Fruit fly (Drosophila melanogaster) whole organism, wandering third instar larva: ENCODE data around the gene CG43134.

Experiments used
- CG32264 ChIP-seq: fragments of 200-800 bp; sonication (Bioruptor generic); optimal IDR thresholded peaks from 2 replicates; lab custom pipeline; 2016; ENCODE audit warnings: missing biosample characterization, missing genetic modification characterization
- CrebA ChIP-seq: fragments of 200-800 bp; sonication (Bioruptor generic); optimal IDR thresholded peaks from 2 replicates; lab custom pipeline; 2016; ENCODE audit warnings: missing biosample characterization, mild to moderate bottlenecking, missing genetic modification characterization, borderline replicate concordance
- Dif ChIP-seq: fragments of 200-275, 200-300 bp; sonication (Bioruptor generic); optimal IDR thresholded peaks from 2 replicates; lab custom pipeline; 2018; ENCODE audit warnings: missing biosample characterization, missing genetic modification characterization; ENCODE audit not compliant: partially characterized antibody
- HLH106 ChIP-seq: fragments of 200-800 bp; optimal IDR thresholded peaks from 3 replicates; lab custom pipeline; 2019; ENCODE audit warnings: missing biosample characterization, mild to moderate bottlenecking, missing genetic modification characterization, moderate library complexity
- Hnf4 ChIP-seq: fragments of 200-800 bp; sonication (Bioruptor generic); optimal IDR thresholded peaks from 2 replicates; lab custom pipeline; 2016; ENCODE audit warnings: missing biosample characterization, mild to moderate bottlenecking, missing genetic modification characterization
- Mio ChIP-seq: sonication (Bioruptor generic); optimal IDR thresholded peaks from 2 replicates; lab custom pipeline; 2016; ENCODE audit warnings: missing biosample characterization, missing genetic modification characterization
- N ChIP-seq: fragments of >200 bp; optimal IDR thresholded peaks from 2 replicates; lab custom pipeline; 2018; ENCODE audit warnings: missing biosample characterization, missing external identifiers, missing genetic modification characterization
- OdsH ChIP-seq: fragments of 200-800 bp; sonication (Bioruptor generic); optimal IDR thresholded peaks from 2 replicates; lab custom pipeline; 2016; ENCODE audit warnings: missing biosample characterization, mild to moderate bottlenecking, missing genetic modification characterization
- Rel ChIP-seq, 2 experiments: fragments of 200-800 bp; sonication (Bioruptor generic) in 1 of 2; optimal IDR thresholded peaks; 2 replicates in 1 of 2; 3 replicates in 1 of 2; lab custom pipeline; 2016 to 2019; ENCODE audit warnings: mild to moderate bottlenecking in 2 of 2, missing biosample characterization in 2 of 2, missing genetic modification characterization in 2 of 2, moderate library complexity in 1 of 2
- Sp1 ChIP-seq: fragments of 200-800 bp; sonication (Bioruptor generic); optimal IDR thresholded peaks from 3 replicates; lab custom pipeline; 2019; ENCODE audit warnings: missing biosample characterization, mild to moderate bottlenecking, missing genetic modification characterization, moderate library complexity
- br ChIP-seq: fragments of 200-800 bp; sonication (Bioruptor generic); optimal IDR thresholded peaks from 2 replicates; lab custom pipeline; 2016; ENCODE audit warnings: missing biosample characterization, missing genetic modification characterization
- brk ChIP-seq: fragments of 200-800 bp; sonication (Bioruptor generic); optimal IDR thresholded peaks from 2 replicates; lab custom pipeline; 2016; ENCODE audit warnings: missing biosample characterization, mild to moderate bottlenecking, missing genetic modification characterization
- dl ChIP-seq, 2 experiments: fragments of 175-275, 200-275 bp in 1 of 2; fragments of 200-275 bp in 1 of 2; sonication (Bioruptor generic); optimal IDR thresholded peaks; lab custom pipeline; 2018; ENCODE audit warnings: mild to moderate bottlenecking in 2 of 2, missing biosample characterization in 2 of 2, missing genetic modification characterization in 2 of 2, moderate library complexity in 2 of 2; ENCODE audit not compliant: partially characterized antibody in 2 of 2, insufficient read depth in 1 of 2
- dmrt93B ChIP-seq: fragments of 200-800 bp; sonication (Bioruptor generic); optimal IDR thresholded peaks from 2 replicates; lab custom pipeline; 2018; ENCODE audit warnings: missing biosample characterization, mild to moderate bottlenecking, missing genetic modification characterization
- dsf ChIP-seq: sonication (Bioruptor generic); optimal IDR thresholded peaks from 2 replicates; lab custom pipeline; 2016; ENCODE audit warnings: missing biosample characterization, missing genetic modification characterization, borderline replicate concordance
- ey ChIP-seq: fragments of 200-800 bp; sonication (Bioruptor generic); optimal IDR thresholded peaks from 2 replicates; lab custom pipeline; 2016; ENCODE audit warnings: missing biosample characterization, missing genetic modification characterization
- foxo ChIP-seq, 2 experiments: fragments of 200-800 bp; sonication (Bioruptor generic); optimal IDR thresholded peaks; 2 replicates in 1 of 2; 3 replicates in 1 of 2; lab custom pipeline; 2016 to 2017; ENCODE audit warnings: missing biosample characterization in 2 of 2, missing genetic modification characterization in 2 of 2
- fru ChIP-seq: fragments of 200-800 bp; sonication (Bioruptor generic); optimal IDR thresholded peaks from 3 replicates; lab custom pipeline; 2016; ENCODE audit warnings: missing biosample characterization, mild to moderate bottlenecking, missing genetic modification characterization
- h ChIP-seq: fragments of 200-800 bp; sonication (Bioruptor generic); optimal IDR thresholded peaks from 3 replicates; lab custom pipeline; 2016; ENCODE audit warnings: missing biosample characterization, mild to moderate bottlenecking, missing genetic modification characterization
- jim ChIP-seq: fragments of 175-275, 200-325 bp; sonication (Bioruptor generic); optimal IDR thresholded peaks from 2 replicates; lab custom pipeline; 2016; ENCODE audit warnings: missing biosample characterization, mild to moderate bottlenecking, missing genetic modification characterization
- lola ChIP-seq: fragments of >200 bp; optimal IDR thresholded peaks from 2 replicates; lab custom pipeline; 2017; ENCODE audit warnings: missing biosample characterization, missing genetic modification characterization
- pan ChIP-seq: fragments of >200 bp; optimal IDR thresholded peaks from 2 replicates; lab custom pipeline; 2017
- psq ChIP-seq: fragments of 200-800 bp; sonication (Bioruptor generic); optimal IDR thresholded peaks from 3 replicates; lab custom pipeline; 2017; ENCODE audit warnings: missing biosample characterization, mild to moderate bottlenecking, missing genetic modification characterization, moderate library complexity
- rgr ChIP-seq: fragments of 200-800 bp; sonication (Bioruptor generic); optimal IDR thresholded peaks from 3 replicates; lab custom pipeline; 2016; ENCODE audit warnings: missing biosample characterization, mild to moderate bottlenecking, missing genetic modification characterization
- sage ChIP-seq: fragments of 200-800 bp; sonication (Bioruptor generic); optimal IDR thresholded peaks from 2 replicates; lab custom pipeline; 2016; ENCODE audit warnings: missing biosample characterization, mild to moderate bottlenecking, missing genetic modification characterization
- sv ChIP-seq: fragments of 200-800 bp; sonication (Bioruptor generic); optimal IDR thresholded peaks from 3 replicates; lab custom pipeline; 2016; ENCODE audit warnings: missing biosample characterization, missing genetic modification characterization
- tai ChIP-seq: sonication (Bioruptor generic); optimal IDR thresholded peaks from 2 replicates; lab custom pipeline; 2016; ENCODE audit warnings: missing biosample characterization, missing genetic modification characterization
- usp ChIP-seq: fragments of >200 bp; optimal IDR thresholded peaks from 2 replicates; lab custom pipeline; 2017; ENCODE audit warnings: missing biosample characterization, missing genetic modification characterization
- woc ChIP-seq: sonication (Bioruptor generic); optimal IDR thresholded peaks from 2 replicates; lab custom pipeline; 2016; ENCODE audit warnings: missing biosample characterization, mild to moderate bottlenecking, missing genetic modification characterization

The CG43134 gene

DNA sequence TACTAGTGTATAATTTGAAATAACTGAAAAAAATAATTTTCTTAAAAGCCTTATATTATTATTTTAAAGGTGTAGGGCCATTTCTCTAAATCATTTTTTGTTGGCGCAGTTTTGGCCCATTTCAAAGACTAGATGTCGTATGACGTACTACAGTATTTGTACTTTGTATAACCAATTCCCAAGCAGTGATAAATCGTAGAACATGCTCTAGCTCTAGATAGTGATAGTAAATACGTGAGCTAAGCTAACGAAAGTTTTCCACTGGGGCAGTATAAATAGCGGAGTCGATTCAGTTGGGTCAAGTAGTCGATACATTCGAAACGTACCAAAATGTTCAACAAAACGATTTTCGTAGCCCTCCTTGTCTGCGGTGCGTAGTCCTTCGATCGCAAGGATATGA is at the start of gene CG43134:
Gene CG43134, plus strand, starts transcription at position 301 of the 400 bp plus-strand sequence.
- no peak for TF ChIP-seq dsf (GFP tag; lab: Kevin White, UChicago)
- no peak for TF ChIP-seq ey (GFP tag; lab: Kevin White, UChicago)
- no peak for TF ChIP-seq woc (GFP tag; lab: Kevin White, UChicago)
- no peak for TF ChIP-seq sage (GFP tag; lab: Kevin White, UChicago)
- TF ChIP-seq foxo (GFP tag; optimal IDR thresholded peaks at IDR 0.05; lab: Kevin White, UChicago) = no peak
- TF ChIP-seq fru (GFP tag; lab: Kevin White, UChicago) = no peak
- no peak for TF ChIP-seq jim (GFP tag; lab: Kevin White, UChicago)

DNA sequence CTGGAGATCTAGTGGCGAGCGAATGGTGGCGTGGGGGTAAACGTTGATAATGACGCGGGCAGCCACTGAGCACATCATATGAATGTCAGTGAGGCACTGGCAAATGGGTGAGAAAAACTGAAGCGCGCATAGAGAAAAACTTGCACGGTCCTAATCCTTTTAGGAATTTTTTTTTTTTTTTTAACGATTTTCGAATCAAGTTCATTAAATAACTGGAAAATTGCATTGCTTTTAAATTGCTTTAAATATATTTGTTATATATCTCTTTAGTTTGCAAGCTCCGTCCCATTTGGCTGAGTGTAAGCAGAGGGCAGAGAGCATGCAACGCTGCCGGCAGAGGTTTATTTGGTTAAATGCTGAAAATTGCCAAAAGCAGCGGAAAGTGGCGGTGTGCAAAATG is 49.6 kb upstream of the CG43134 start:
- TF ChIP-seq dl (GFP tag; optimal IDR thresholded peaks at IDR 0.05; lab: Kevin White, UChicago; ENCODE audit: insufficient read depth in 1 of 2, partially characterized antibody in 2 of 2) (no peak), psq (peak; percentile 44), Sp1 (peak; percentile 2), HLH106 (tag; lab: Kevin White, UChicago) (peak; percentile 55), Hnf4 (GFP tag; lab: Kevin White, UChicago) (peak; percentile 44), h (peak; percentile 76), OdsH (GFP tag; lab: Kevin White, UChicago) (peak; percentile 53), fru (GFP tag; lab: Kevin White, UChicago) (peak; percentile 54), CG32264 (GFP tag; lab: Kevin White, UChicago) (no peak), ey (GFP tag; lab: Kevin White, UChicago) (peak; percentile 51), usp (GFP tag; lab: Kevin White, UChicago) (no peak), Dif (GFP tag; lab: Kevin White, UChicago) (no peak), foxo (GFP tag; optimal IDR thresholded peaks at IDR 0.05; lab: Kevin White, UChicago) (peak in 1 of 2 experiments; percentile 63), woc (GFP tag; lab: Kevin White, UChicago) (peak; percentile 1), dmrt93B (GFP tag; lab: Kevin White, UChicago) (peak; percentile 40), rgr (peak; percentile 44), brk (peak; percentile 37), sv (no peak), br (GFP tag; lab: Kevin White, UChicago) (peak; percentile 54)

DNA sequence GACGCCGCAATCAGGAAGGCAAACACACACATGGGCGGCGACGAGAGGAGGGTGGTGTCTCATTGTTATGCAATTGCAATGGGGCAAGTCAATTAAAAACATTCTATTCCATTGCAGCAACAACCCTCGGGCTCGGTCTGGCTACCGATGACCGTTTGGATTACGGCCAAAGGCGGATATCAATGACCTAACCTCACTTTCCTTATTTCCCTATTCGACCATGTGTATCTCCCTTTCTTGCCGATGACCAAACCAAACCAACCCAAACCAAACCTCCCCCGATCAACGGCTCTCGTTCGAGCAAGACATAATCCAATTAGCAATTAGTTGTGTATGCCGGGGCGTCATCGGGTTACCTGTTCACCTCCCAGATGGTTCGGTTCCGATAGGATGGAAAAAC is 48.3 kb upstream of the CG43134 start:
- TF ChIP-seq Dif (GFP tag; lab: Kevin White, UChicago) (no peak), ey (GFP tag; lab: Kevin White, UChicago) (no peak), jim (GFP tag; lab: Kevin White, UChicago) (no peak), foxo (GFP tag; optimal IDR thresholded peaks at IDR 0.05; lab: Kevin White, UChicago) (no peak), HLH106 (tag; lab: Kevin White, UChicago) (no peak), br (GFP tag; lab: Kevin White, UChicago) (no peak), lola (GFP tag; lab: Kevin White, UChicago) (no peak), pan (lab: Kevin White, UChicago) (no peak), tai (GFP tag; lab: Kevin White, UChicago) (no peak), OdsH (GFP tag; lab: Kevin White, UChicago) (no peak), dmrt93B (GFP tag; lab: Kevin White, UChicago) (no peak), Rel (GFP tag; optimal IDR thresholded peaks at IDR 0.05; lab: Kevin White, UChicago) (no peak), Rel (tag; optimal IDR thresholded peaks at IDR 0.05; lab: Kevin White, UChicago) (no peak), woc (GFP tag; lab: Kevin White, UChicago) (no peak), N (GFP tag; lab: Kevin White, UChicago) (no peak)

DNA sequence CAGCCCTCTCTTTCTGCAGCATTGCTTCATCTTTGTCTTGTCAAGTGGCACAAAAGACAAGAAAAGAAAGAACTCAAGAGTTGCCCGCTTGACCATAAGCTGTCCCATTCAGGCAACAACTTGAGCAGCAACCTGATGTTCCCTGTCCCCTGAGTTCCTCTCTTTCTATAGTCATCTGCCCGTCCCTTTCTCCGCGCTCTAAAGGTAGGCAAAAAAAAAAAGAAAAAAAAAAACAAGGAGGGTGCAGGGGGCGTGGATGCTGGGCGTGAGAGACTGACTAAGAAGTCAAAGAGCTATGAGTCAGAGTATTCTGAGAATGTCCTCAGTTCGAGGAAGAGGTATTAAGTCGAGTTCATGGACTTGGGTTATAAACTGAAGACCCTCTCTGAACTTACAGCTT is 46.5 kb upstream of the CG43134 start:
- peak; percentile 19 for TF ChIP-seq psq
- TF ChIP-seq Mio = no peak
- TF ChIP-seq sv = no peak
- no peak for TF ChIP-seq Sp1
- TF ChIP-seq, all 38 proteins: peak for 1

DNA sequence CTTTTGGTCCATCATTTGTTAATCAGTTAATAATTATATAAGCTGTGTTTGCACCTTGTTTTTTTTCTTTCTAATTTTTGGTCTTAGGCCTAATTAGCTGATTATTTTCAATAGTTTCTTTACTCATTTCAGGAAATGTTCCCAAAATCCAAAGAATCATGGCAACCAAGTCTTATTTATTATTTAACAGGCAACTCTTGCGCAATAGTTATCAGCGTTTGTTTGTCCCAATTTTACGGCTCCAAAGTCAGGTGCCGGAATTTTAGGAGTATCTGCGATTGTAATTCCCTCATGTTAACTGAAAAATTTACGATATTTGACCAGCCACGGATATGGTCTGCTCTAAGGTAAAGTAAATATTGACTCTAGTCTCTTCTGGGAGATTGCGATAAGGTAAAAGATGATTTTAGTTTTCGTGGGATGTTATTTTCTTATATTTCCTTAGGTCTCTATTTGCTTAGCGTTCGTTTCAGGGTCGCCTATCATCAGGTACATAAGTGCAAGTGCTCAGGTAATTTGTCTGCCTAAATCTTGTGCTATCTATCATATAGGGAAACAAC is 44.8 kb upstream of the CG43134 start:
- TF ChIP-seq CrebA (GFP tag; lab: Kevin White, UChicago) = no peak
- TF ChIP-seq sage (GFP tag; lab: Kevin White, UChicago) = no peak
